Worm (Caenorhabditis elegans) whole organism, L4 larva: ENCODE data around the gene aps-2.

Experiments
- F10B5.3 ChIP-seq: sonication (generic microtip); optimal IDR thresholded peaks from 2 replicates; lab custom pipeline; 2016; ENCODE audit warnings: mild to moderate bottlenecking, missing genetic modification characterization, missing compliant biosample characterization
- F44E2.7 ChIP-seq: fragments of 200-800 bp; sonication (Bioruptor generic); IDR thresholded peaks from 2 replicates; pipeline ENCODE4 v2.1.2; 2022; ENCODE audit warnings: missing genetic modification characterization, missing compliant biosample characterization
- F49E8.2 ChIP-seq: sonication (generic microtip); optimal IDR thresholded peaks from 2 replicates; lab custom pipeline; 2016; ENCODE audit warnings: missing compliant biosample characterization, mild to moderate bottlenecking, missing genetic modification characterization, borderline replicate concordance
- R02D3.7 ChIP-seq: fragments of 150-350 bp; sonication (generic microtip); optimal IDR thresholded peaks from 3 replicates; lab custom pipeline; 2014; ENCODE audit warnings: missing biosample characterization, missing genetic modification characterization
- Y48G9A.11 ChIP-seq: fragments of 200-800 bp; sonication (Bioruptor generic); IDR thresholded peaks from 2 replicates; pipeline ENCODE4 v1.3.6; 2022; ENCODE audit warnings: missing genetic modification reagents, missing genetic modification characterization, missing compliant biosample characterization
- Y75B8A.6 ChIP-seq: fragments of 200-800 bp; sonication (Bioruptor generic); IDR thresholded peaks from 2 replicates; pipeline ENCODE4 v1.3.6; 2022; ENCODE audit warnings: missing genetic modification reagents, missing genetic modification characterization, missing compliant biosample characterization
- ZK337.2 ChIP-seq: fragments of 200-800 bp; sonication (Bioruptor generic); IDR thresholded peaks from 2 replicates; pipeline ENCODE4 v1.3.6; 2022; ENCODE audit warnings: missing genetic modification reagents, missing genetic modification characterization, missing compliant biosample characterization
- ZK546.5 ChIP-seq, 2 experiments: sonication (generic microtip); optimal IDR thresholded peaks; 2 replicates each; lab custom pipeline; 2017; ENCODE audit warnings: missing biosample characterization in 2 of 2, missing genetic modification characterization in 2 of 2
- ama-1 ChIP-seq: fragments of 150-350 bp; optimal IDR thresholded peaks from 2 replicates; lab custom pipeline; 2014; ENCODE audit warnings: inconsistent platforms, mixed read lengths
- attf-4 ChIP-seq: sonication (generic microtip); optimal IDR thresholded peaks from 3 replicates; lab custom pipeline; 2017; ENCODE audit warnings: missing biosample characterization, missing genetic modification characterization
- ceh-20 ChIP-seq: fragments of 200-800 bp; sonication (Bioruptor generic); IDR thresholded peaks from 2 replicates; pipeline ENCODE4 v1.3.6; 2022; ENCODE audit warnings: missing genetic modification reagents, missing genetic modification characterization, missing compliant biosample characterization
- ceh-28 ChIP-seq: fragments of 150-350 bp; optimal IDR thresholded peaks from 2 replicates; lab custom pipeline; 2014; ENCODE audit warnings: missing biosample characterization, missing genetic modification reagents, missing genetic modification characterization
- ces-1 ChIP-seq: fragments of 150-350 bp; sonication (generic microtip); optimal IDR thresholded peaks from 4 replicates; lab custom pipeline; 2014; ENCODE audit warnings: missing biosample characterization, missing genetic modification reagents, missing genetic modification characterization
- daf-16 ChIP-seq, 3 experiments: sonication (generic microtip); optimal IDR thresholded peaks; 2 replicates each; lab custom pipeline; 2016 to 2017; ENCODE audit warnings: missing genetic modification characterization in 3 of 3, missing genetic modification reagents in 3 of 3, mild to moderate bottlenecking in 2 of 3, missing compliant biosample characterization in 2 of 3, missing biosample characterization in 1 of 3, moderate library complexity in 1 of 3
- dmd-9 ChIP-seq: fragments of 200-800 bp; sonication (Bioruptor generic); IDR thresholded peaks from 2 replicates; pipeline ENCODE4 v1.3.6; 2022; ENCODE audit warnings: missing genetic modification reagents, missing genetic modification characterization, missing compliant biosample characterization
- dve-1 ChIP-seq: sonication (generic microtip); optimal IDR thresholded peaks from 2 replicates; lab custom pipeline; 2017; ENCODE audit warnings: antibody characterized with exemption, mild to moderate bottlenecking, missing genetic modification characterization, missing compliant biosample characterization; ENCODE audit not compliant: insufficient read depth
- gei-8 ChIP-seq: fragments of 200-800 bp; sonication (Bioruptor generic); optimal IDR thresholded peaks from 2 replicates; lab custom pipeline; 2018; ENCODE audit warnings: mild to moderate bottlenecking, missing genetic modification characterization, missing compliant biosample characterization
- hlh-30 ChIP-seq: sonication (generic microtip); optimal IDR thresholded peaks from 2 replicates; lab custom pipeline; 2017; ENCODE audit warnings: antibody characterized with exemption, mild to moderate bottlenecking, missing genetic modification characterization, missing compliant biosample characterization; ENCODE audit not compliant: insufficient read depth
- lin-1 ChIP-seq: fragments of 200-800 bp; sonication (Bioruptor generic); IDR thresholded peaks from 2 replicates; pipeline ENCODE4 v1.3.6; 2022; ENCODE audit warnings: missing genetic modification reagents, missing genetic modification characterization, missing compliant biosample characterization
- lin-38 ChIP-seq: fragments of 200-800 bp; sonication (Bioruptor generic); IDR thresholded peaks from 2 replicates; pipeline ENCODE4 v1.3.6; 2022; ENCODE audit warnings: missing genetic modification reagents, missing genetic modification characterization, missing compliant biosample characterization
- lin-39 ChIP-seq: fragments of 150-350 bp; optimal IDR thresholded peaks from 2 replicates; lab custom pipeline; 2014; ENCODE audit warnings: missing biosample characterization, missing genetic modification reagents, missing genetic modification characterization
- mdl-1 ChIP-seq, 2 experiments: fragments of 150-350 bp in 1 of 2; sonication (generic microtip) in 1 of 2; optimal IDR thresholded peaks; 2 replicates each; lab custom pipeline; 2014 to 2017; ENCODE audit warnings: missing biosample characterization in 2 of 2, missing genetic modification characterization in 2 of 2
- mes-2 ChIP-seq: sonication (generic microtip); optimal IDR thresholded peaks from 2 replicates; lab custom pipeline; 2016; ENCODE audit warnings: missing genotype, mild to moderate bottlenecking, missing genetic modification characterization, missing compliant biosample characterization; ENCODE audit not compliant: poor library complexity, severe bottlenecking
- mxl-3 ChIP-seq: fragments of 200-800 bp; sonication (Bioruptor generic); optimal IDR thresholded peaks from 2 replicates; lab custom pipeline; 2018; ENCODE audit warnings: mild to moderate bottlenecking, missing genetic modification characterization, missing compliant biosample characterization
- nhr-102 ChIP-seq: sonication (generic microtip); optimal IDR thresholded peaks from 2 replicates; lab custom pipeline; 2016; ENCODE audit warnings: mild to moderate bottlenecking, missing genetic modification characterization, moderate library complexity, missing compliant biosample characterization
- nhr-111 ChIP-seq: fragments of 200-800 bp; sonication (Bioruptor generic); optimal IDR thresholded peaks from 2 replicates; lab custom pipeline; 2018; ENCODE audit warnings: mild to moderate bottlenecking, missing genetic modification characterization, missing compliant biosample characterization
- nhr-28 ChIP-seq: fragments of 150-350 bp; optimal IDR thresholded peaks from 2 replicates; lab custom pipeline; 2014; ENCODE audit warnings: missing biosample characterization, missing genetic modification characterization
- nhr-48 ChIP-seq: sonication (generic microtip); optimal IDR thresholded peaks from 2 replicates; lab custom pipeline; 2016; ENCODE audit warnings: mild to moderate bottlenecking, missing genetic modification characterization, missing compliant biosample characterization
- nhr-6 ChIP-seq: fragments of 150-350 bp; optimal IDR thresholded peaks from 2 replicates; lab custom pipeline; 2014; ENCODE audit warnings: missing biosample characterization, missing genetic modification characterization
- nhr-76 ChIP-seq: fragments of 150-350 bp; optimal IDR thresholded peaks from 2 replicates; lab custom pipeline; 2014; ENCODE audit warnings: missing biosample characterization, missing genetic modification characterization
- pha-4 ChIP-seq, 2 experiments: fragments of 150-350 bp in 1 of 2; fragments of 200-800 bp in 1 of 2; sonication (Bioruptor generic) in 1 of 2; IDR thresholded peaks in 1 of 2; optimal IDR thresholded peaks in 1 of 2; 2 replicates each; pipeline versions ENCODE4 v1.3.6 to Lab custom; 2014 to 2022; ENCODE audit warnings: missing genetic modification characterization in 2 of 2, missing genetic modification reagents in 2 of 2, missing biosample characterization in 1 of 2, missing compliant biosample characterization in 1 of 2
- php-3 ChIP-seq: fragments of 200-800 bp; sonication (Bioruptor generic); IDR thresholded peaks from 2 replicates; pipeline ENCODE4 v1.3.6; 2022; ENCODE audit warnings: missing genetic modification reagents, missing genetic modification characterization, missing compliant biosample characterization
- saeg-2 ChIP-seq: fragments of 200-800 bp; sonication (Bioruptor generic); IDR thresholded peaks from 2 replicates; pipeline ENCODE4 v1.3.6; 2022; ENCODE audit warnings: missing genetic modification reagents, missing genetic modification characterization, missing compliant biosample characterization
- skn-1 ChIP-seq: fragments of 150-350 bp; optimal IDR thresholded peaks from 2 replicates; lab custom pipeline; 2014; ENCODE audit warnings: missing biosample characterization, missing genetic modification characterization
- unc-130 ChIP-seq: sonication (generic microtip); optimal IDR thresholded peaks from 2 replicates; lab custom pipeline; 2016; ENCODE audit warnings: missing genetic modification reagents, missing genetic modification characterization, missing compliant biosample characterization
- vab-7 ChIP-seq: fragments of 200-800 bp; sonication (Bioruptor generic); IDR thresholded peaks from 2 replicates; pipeline ENCODE4 v1.3.6; 2022; ENCODE audit warnings: missing genetic modification reagents, missing genetic modification characterization, missing compliant biosample characterization
- zfp-2 ChIP-seq: sonication (generic microtip); optimal IDR thresholded peaks from 2 replicates; lab custom pipeline; 2016; ENCODE audit warnings: mild to moderate bottlenecking, missing genetic modification characterization, missing compliant biosample characterization
- zfp-3 ChIP-seq: fragments of 200-800 bp; sonication (Bioruptor generic); conservative IDR thresholded peaks from 2 replicates; pipeline ENCODE4 v1.3.6; 2022; ENCODE audit warnings: missing genetic modification reagents, missing genetic modification characterization, missing compliant biosample characterization
- zip-11 ChIP-seq: fragments of 200-800 bp; sonication (Bioruptor generic); IDR thresholded peaks from 2 replicates; pipeline ENCODE4 v1.3.6; 2022; ENCODE audit warnings: missing genetic modification characterization, missing compliant biosample characterization
- ztf-11 ChIP-seq: fragments of 150-350 bp; optimal IDR thresholded peaks from 2 replicates; lab custom pipeline; 2014; ENCODE audit warnings: missing biosample characterization, missing genetic modification characterization
- ztf-7 ChIP-seq: fragments of 150-350 bp; optimal IDR thresholded peaks from 2 replicates; lab custom pipeline; 2014; ENCODE audit warnings: missing biosample characterization, missing genetic modification characterization

aps-2 gene

ce11 chrX:4457853-4458322 is at the start of gene aps-2 (continued):
- TF ChIP-seq ztf-7 (no peak), ces-1 (GFP tag; lab: Kevin White, UChicago) (no peak), daf-16 (GFP tag; optimal IDR thresholded peaks at IDR 0.05; lab: Kevin White, UChicago) (no peak), daf-16 (tag; optimal IDR thresholded peaks at IDR 0.05; lab: Kevin White, UChicago) (peak; percentile 10), F10B5.3 (tag; lab: Kevin White, UChicago) (no peak), ztf-11 (tag; lab: Kevin White, UChicago) (no peak), nhr-48 (tag; lab: Kevin White, UChicago) (no peak), F44E2.7 (GFP tag; lab: Robert Waterston, UW) (no peak), dve-1 (tag; lab: Kevin White, UChicago) (peak; percentile 52), zip-11 (no peak), Y48G9A.11 (GFP tag; lab: Robert Waterston, UW) (no peak), hlh-30 (tag; lab: Kevin White, UChicago) (peak; percentile 73), pha-4 (GFP tag; IDR thresholded peaks at IDR 0.05; lab: Robert Waterston, UW) (no peak), pha-4 (tag; optimal IDR thresholded peaks at IDR 0.05; lab: Kevin White, UChicago) (no peak), ZK546.5 (tag; optimal IDR thresholded peaks at IDR 0.05; lab: Kevin White, UChicago) (no peak), ZK337.2 (GFP tag; lab: Robert Waterston, UW) (no peak), mes-2 (tag; lab: Kevin White, UChicago) (peak; percentile 76), nhr-6 (tag; lab: Kevin White, UChicago) (peak; percentile 14), F49E8.2 (tag; lab: Kevin White, UChicago) (no peak), ama-1 (lab: Kevin White, UChicago) (no peak), zfp-2 (tag; lab: Kevin White, UChicago) (no peak), mdl-1 (tag; optimal IDR thresholded peaks at IDR 0.05; lab: Kevin White, UChicago) (no peak), attf-4 (tag; lab: Kevin White, UChicago) (no peak), nhr-76 (tag; lab: Kevin White, UChicago) (no peak), R02D3.7 (no peak), mxl-3 (GFP tag; lab: Kevin White, UChicago) (no peak), nhr-102 (tag; lab: Kevin White, UChicago) (no peak), saeg-2 (no peak), skn-1 (tag; lab: Kevin White, UChicago) (no peak), lin-1 (GFP tag; lab: Robert Waterston, UW) (no peak), ceh-28 (tag; lab: Kevin White, UChicago) (no peak), Y75B8A.6 (GFP tag; lab: Robert Waterston, UW) (no peak), lin-38 (peak; percentile 64), php-3 (GFP tag; lab: Robert Waterston, UW) (0 out of 2 replicates have a peak, but pooled peaks have one; percentile 25), ceh-20 (GFP tag; lab: Robert Waterston, UW) (no peak), unc-130 (no peak), nhr-111 (GFP tag; lab: Kevin White, UChicago) (no peak), vab-7 (GFP tag; lab: Robert Waterston, UW) (no peak), nhr-28 (tag; lab: Kevin White, UChicago) (peak; percentile 27), zfp-3 (GFP tag; lab: Robert Waterston, UW) (no peak), dmd-9 (GFP tag; lab: Robert Waterston, UW) (no peak), lin-39 (no peak), gei-8 (GFP tag; lab: Kevin White, UChicago) (no peak)
